Worm (Caenorhabditis elegans) whole organism, mixed stage, embryonic: ENCODE results near the gene pqn-15.

ENCODE experiments used
- M03D4.4 ChIP-seq: sonication (generic microtip); optimal IDR thresholded peaks from 2 replicates; lab custom pipeline; 2017; ENCODE audit warnings: mild to moderate bottlenecking, missing genetic modification characterization, missing compliant biosample characterization
- bed-3 ChIP-seq: fragments of 200-800 bp; sonication (Bioruptor generic); optimal IDR thresholded peaks from 3 replicates; lab custom pipeline; 2018; ENCODE audit warnings: mild to moderate bottlenecking, missing genetic modification characterization, moderate library complexity, missing compliant biosample characterization
- blmp-1 ChIP-seq: fragments of 150-350 bp; optimal IDR thresholded peaks from 2 replicates; lab custom pipeline; 2014; ENCODE audit warnings: missing biosample characterization, missing genetic modification characterization
- ceh-39 ChIP-seq: fragments of 150-350 bp; optimal IDR thresholded peaks from 2 replicates; lab custom pipeline; 2014; ENCODE audit warnings: missing biosample characterization, missing genetic modification characterization
- ceh-43 ChIP-seq: fragments of 200-800 bp; sonication (Bioruptor generic); optimal IDR thresholded peaks from 2 replicates; lab custom pipeline; 2018; ENCODE audit warnings: mild to moderate bottlenecking, missing genetic modification characterization, moderate library complexity, missing compliant biosample characterization
- ceh-83 ChIP-seq: fragments of 200-800 bp; sonication (Bioruptor generic); optimal IDR thresholded peaks from 2 replicates; lab custom pipeline; 2018; ENCODE audit warnings: mild to moderate bottlenecking, missing genetic modification characterization, missing compliant biosample characterization
- ces-1 ChIP-seq: fragments of 150-350 bp; optimal IDR thresholded peaks from 2 replicates; lab custom pipeline; 2014; ENCODE audit warnings: missing biosample characterization, missing genetic modification reagents, missing genetic modification characterization
- cnd-1 ChIP-seq: fragments of 200-800 bp; sonication (Bioruptor generic); optimal IDR thresholded peaks from 2 replicates; lab custom pipeline; 2018; ENCODE audit warnings: mild to moderate bottlenecking, missing genetic modification characterization, missing compliant biosample characterization
- elt-1 ChIP-seq: sonication (generic microtip); optimal IDR thresholded peaks from 2 replicates; lab custom pipeline; 2017; ENCODE audit warnings: missing genetic modification characterization, mild to moderate bottlenecking, missing compliant biosample characterization, antibody characterized with exemption, moderate library complexity, borderline replicate concordance; ENCODE audit not compliant: insufficient read depth
- flh-1 ChIP-seq: fragments of 200-800 bp; sonication (Bioruptor generic); optimal IDR thresholded peaks from 2 replicates; lab custom pipeline; 2018; ENCODE audit warnings: mild to moderate bottlenecking, missing genetic modification characterization, moderate library complexity, missing compliant biosample characterization
- ham-2 ChIP-seq: fragments of 200-800 bp; sonication (Bioruptor generic); optimal IDR thresholded peaks from 2 replicates; lab custom pipeline; 2018; ENCODE audit warnings: mild to moderate bottlenecking, missing genetic modification characterization, missing compliant biosample characterization
- lin-13 ChIP-seq: fragments of 150-350 bp; optimal IDR thresholded peaks from 2 replicates; lab custom pipeline; 2014; ENCODE audit warnings: missing biosample characterization, missing genetic modification characterization
- lsy-2 ChIP-seq: fragments of 150-350 bp; optimal IDR thresholded peaks from 2 replicates; lab custom pipeline; 2014; ENCODE audit warnings: missing biosample characterization, missing genetic modification characterization
- mab-5 ChIP-seq: fragments of 150-350 bp; optimal IDR thresholded peaks from 2 replicates; lab custom pipeline; 2014; ENCODE audit warnings: missing biosample characterization, missing genetic modification characterization
- mep-1 ChIP-seq: fragments of 150-350 bp; optimal IDR thresholded peaks from 2 replicates; lab custom pipeline; 2017; ENCODE audit warnings: missing biosample characterization, missing genetic modification reagents, missing genetic modification characterization, inconsistent platforms
- mls-2 ChIP-seq: sonication (generic microtip); optimal IDR thresholded peaks from 2 replicates; lab custom pipeline; 2016; ENCODE audit warnings: mild to moderate bottlenecking, missing genetic modification characterization, moderate library complexity, missing compliant biosample characterization
- nhr-28 ChIP-seq: fragments of 150-350 bp; optimal IDR thresholded peaks from 2 replicates; lab custom pipeline; 2014; ENCODE audit warnings: missing biosample characterization, missing genetic modification characterization
- nhr-76 ChIP-seq: sonication (generic microtip); optimal IDR thresholded peaks from 2 replicates; lab custom pipeline; 2017; ENCODE audit warnings: missing biosample characterization, missing genetic modification characterization
- pha-4 ChIP-seq: fragments of 150-350 bp; optimal IDR thresholded peaks from 2 replicates; lab custom pipeline; 2018; ENCODE audit warnings: missing biosample characterization, missing genetic modification reagents, missing genetic modification characterization
- sem-2 ChIP-seq: fragments of 200-800 bp; sonication (Bioruptor generic); optimal IDR thresholded peaks from 2 replicates; lab custom pipeline; 2018; ENCODE audit warnings: mild to moderate bottlenecking, missing genetic modification characterization, missing compliant biosample characterization
- sptf-1 ChIP-seq: sonication (generic microtip); optimal IDR thresholded peaks from 2 replicates; lab custom pipeline; 2017; ENCODE audit warnings: mild to moderate bottlenecking, missing genetic modification characterization, moderate library complexity, missing compliant biosample characterization
- tbx-8 ChIP-seq: fragments of 200-800 bp; sonication (Bioruptor generic); optimal IDR thresholded peaks from 2 replicates; lab custom pipeline; 2018; ENCODE audit warnings: mild to moderate bottlenecking, missing genetic modification characterization, moderate library complexity, missing compliant biosample characterization
- unc-120 ChIP-seq: sonication (generic microtip); optimal IDR thresholded peaks from 2 replicates; lab custom pipeline; 2017; ENCODE audit warnings: missing genetic modification characterization, missing compliant biosample characterization; ENCODE audit not compliant: poor library complexity, severe bottlenecking
- unc-39 ChIP-seq: fragments of 150-350 bp; optimal IDR thresholded peaks from 2 replicates; lab custom pipeline; 2014; ENCODE audit warnings: missing biosample characterization, missing genetic modification characterization
- unc-62 ChIP-seq: fragments of 150-350 bp; optimal IDR thresholded peaks from 2 replicates; lab custom pipeline; 2014; ENCODE audit warnings: missing biosample characterization, missing genetic modification reagents, missing genetic modification characterization
- zip-8 ChIP-seq: fragments of 150-350 bp; optimal IDR thresholded peaks from 2 replicates; lab custom pipeline; 2014; ENCODE audit warnings: missing biosample characterization, missing genetic modification characterization
- ztf-11 ChIP-seq: fragments of 150-350 bp; optimal IDR thresholded peaks from 2 replicates; lab custom pipeline; 2014; ENCODE audit warnings: missing biosample characterization, missing genetic modification characterization

Gene pqn-15

DNA sequence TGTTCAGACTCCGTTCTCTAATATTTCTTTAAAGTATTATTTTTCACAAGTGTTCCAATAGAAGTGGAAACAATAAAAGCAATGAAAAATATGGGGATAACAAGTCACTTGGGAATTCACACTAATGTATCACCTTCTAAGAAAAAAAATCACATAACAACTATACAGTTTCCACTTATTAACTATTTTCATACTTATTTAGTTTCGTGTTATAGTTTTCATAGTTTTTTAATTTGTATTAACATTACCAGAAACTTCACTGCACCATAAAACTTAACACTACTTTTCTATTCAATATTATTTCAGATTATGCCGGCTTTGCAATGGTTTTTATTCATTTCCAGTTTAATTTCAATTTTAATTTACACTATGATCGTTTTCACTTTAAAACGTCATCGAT lies 54.7 kb downstream of the pqn-15 start, which contains the start of gene srv-5:
Gene srv-5 (plus strand): TSS at position 301 of the 400 bp plus-strand sequence.
- TF ChIP-seq mep-1 (tag; lab: Kevin White, UChicago): no peak
- no peak for TF ChIP-seq ham-2 (GFP tag; lab: Kevin White, UChicago)
- no peak for TF ChIP-seq lin-13 (tag; lab: Kevin White, UChicago)
- no peak for TF ChIP-seq elt-1 (tag; lab: Kevin White, UChicago)
- TF ChIP-seq sem-2 (GFP tag; lab: Kevin White, UChicago): no peak
- no peak for TF ChIP-seq mab-5 (tag; lab: Kevin White, UChicago)
- no peak for TF ChIP-seq unc-62 (GFP tag; lab: Kevin White, UChicago)
- TF ChIP-seq ceh-43 (GFP tag; lab: Kevin White, UChicago): no peak
- no peak for TF ChIP-seq flh-1 (GFP tag; lab: Kevin White, UChicago)
- no peak for TF ChIP-seq pha-4
- no peak for TF ChIP-seq tbx-8

DNA sequence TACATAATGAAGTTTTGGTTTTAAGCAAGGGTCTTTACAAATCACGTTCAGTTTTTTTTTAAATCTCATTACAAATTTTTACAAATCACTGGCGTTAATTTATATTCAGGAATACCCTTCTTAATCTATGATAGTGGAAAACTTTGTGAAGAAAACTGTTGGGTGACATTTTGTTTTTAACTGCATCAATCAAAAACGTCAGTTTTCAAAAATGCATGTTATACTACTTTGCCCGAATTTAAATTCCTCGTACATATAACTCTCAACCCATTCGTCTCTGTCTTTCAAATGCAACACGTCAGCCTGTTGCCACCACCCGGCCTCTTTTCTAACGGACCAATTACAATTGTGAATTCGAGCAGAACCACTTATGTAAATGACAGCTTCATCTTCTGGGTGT lies 57.8 kb downstream of the pqn-15 start, which contains the start of gene hlh-13:
Gene hlh-13 (plus strand): TSS at position 301 of the 400 bp plus-strand sequence.
- TF ChIP-seq unc-39 (tag; lab: Kevin White, UChicago) (no peak), M03D4.4 (no peak), zip-8 (no peak), mls-2 (no peak), ceh-83 (GFP tag; lab: Kevin White, UChicago) (no peak), ces-1 (GFP tag; lab: Kevin White, UChicago) (no peak), ham-2 (GFP tag; lab: Kevin White, UChicago) (no peak), nhr-76 (tag; lab: Kevin White, UChicago) (no peak), sptf-1 (tag; lab: Kevin White, UChicago) (no peak), unc-120 (tag; lab: Kevin White, UChicago) (no peak), pha-4 (no peak), unc-62 (GFP tag; lab: Kevin White, UChicago) (no peak), lin-13 (tag; lab: Kevin White, UChicago) (no peak), ztf-11 (tag; lab: Kevin White, UChicago) (no peak), nhr-28 (no peak), blmp-1 (no peak)
- TF ChIP-seq, all 35 proteins: peak for 0

DNA sequence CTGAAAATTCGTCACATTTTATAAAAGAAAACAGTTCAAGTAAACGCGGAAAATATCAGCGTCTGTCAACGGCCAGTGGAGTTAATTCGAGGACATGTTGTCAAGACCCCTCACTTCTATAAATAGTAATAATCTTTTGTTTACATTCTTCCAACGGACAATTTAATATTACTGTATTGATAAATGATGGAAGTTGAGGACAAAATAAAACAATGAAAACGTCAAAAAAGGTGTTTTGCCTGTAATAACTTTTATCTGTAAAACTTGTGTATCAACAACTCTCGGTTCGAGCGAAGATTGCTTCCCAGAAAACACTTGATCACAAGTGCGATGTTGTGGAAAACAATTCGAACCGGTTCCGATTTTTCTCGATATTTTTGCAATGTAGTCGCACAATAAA lies 58.3 kb downstream of the pqn-15 start:
- TF ChIP-seq cnd-1 (tag; lab: Kevin White, UChicago): no peak
- TF ChIP-seq unc-62 (GFP tag; lab: Kevin White, UChicago): no peak
- TF ChIP-seq mab-5 (tag; lab: Kevin White, UChicago): no peak
- no peak for TF ChIP-seq ceh-39
- no peak for TF ChIP-seq flh-1 (GFP tag; lab: Kevin White, UChicago)
- no peak for TF ChIP-seq bed-3
- TF ChIP-seq mep-1 (tag; lab: Kevin White, UChicago): no peak
- TF ChIP-seq sptf-1 (tag; lab: Kevin White, UChicago): no peak
- TF ChIP-seq ceh-83 (GFP tag; lab: Kevin White, UChicago): no peak
- TF ChIP-seq pha-4: no peak
- TF ChIP-seq lsy-2 (tag; lab: Kevin White, UChicago): no peak
- TF ChIP-seq nhr-28: no peak
